Fruit fly (Drosophila melanogaster) whole organism, embryonic: ENCODE measurements around the gene term.
A peak's percentile ranks its signal among the peaks of the same experiment; 100 is the strongest.

Experiments used
- Abd-B ChIP-seq: fragments of 200-800 bp; sonication (Bioruptor generic); optimal IDR thresholded peaks from 2 replicates; lab custom pipeline; 2018; ENCODE audit warnings: missing biosample characterization, mild to moderate bottlenecking, missing genetic modification characterization, moderate library complexity
- BEAF-32 ChIP-seq: fragments of 200-800 bp; sonication (Bioruptor generic); optimal IDR thresholded peaks from 3 replicates; lab custom pipeline; 2017; ENCODE audit warnings: missing biosample characterization, missing genetic modification characterization, mild to moderate bottlenecking, moderate library complexity, missing genetic modification reagents
- CG10462 ChIP-seq: fragments of 200-800 bp; sonication (Bioruptor generic); optimal IDR thresholded peaks from 2 replicates; lab custom pipeline; 2016; ENCODE audit warnings: missing biosample characterization, missing genetic modification characterization
- CG12104 ChIP-seq: fragments of 200-800 bp; sonication (Bioruptor generic); optimal IDR thresholded peaks from 3 replicates; lab custom pipeline; 2016; ENCODE audit warnings: missing biosample characterization, missing genetic modification characterization
- CG1233 ChIP-seq: fragments of 200-800 bp; sonication (Bioruptor generic); optimal IDR thresholded peaks from 4 replicates; lab custom pipeline; 2018; ENCODE audit warnings: missing biosample characterization, mild to moderate bottlenecking, missing genetic modification characterization
- CG12391 ChIP-seq: fragments of 200-800 bp; sonication (Bioruptor generic); optimal IDR thresholded peaks from 3 replicates; lab custom pipeline; 2018; ENCODE audit warnings: missing biosample characterization, mild to moderate bottlenecking, missing genetic modification characterization, moderate library complexity
- CG14014 ChIP-seq: fragments of 200-800 bp; sonication (Bioruptor generic); IDR thresholded peaks from 2 replicates; pipeline ENCODE4 v1.3.6; 2022; ENCODE audit warnings: missing biosample characterization, missing genetic modification characterization
- CG14965 ChIP-seq: fragments of 200-800 bp; sonication (Bioruptor generic); optimal IDR thresholded peaks from 2 replicates; lab custom pipeline; 2016; ENCODE audit warnings: missing biosample characterization, missing genetic modification characterization, borderline replicate concordance
- CG17385 ChIP-seq: fragments of 200-800 bp; sonication (Bioruptor generic); optimal IDR thresholded peaks from 3 replicates; lab custom pipeline; 2018; ENCODE audit warnings: missing biosample characterization, mild to moderate bottlenecking, missing genetic modification characterization
- CG18262 ChIP-seq: fragments of 200-800 bp; optimal IDR thresholded peaks from 3 replicates; lab custom pipeline; 2019; ENCODE audit warnings: missing biosample characterization, mild to moderate bottlenecking, missing genetic modification characterization, moderate library complexity
- CG18599 ChIP-seq: fragments of 200-800 bp; sonication (Bioruptor generic); optimal IDR thresholded peaks from 3 replicates; lab custom pipeline; 2017; ENCODE audit warnings: missing biosample characterization, missing genetic modification characterization, mild to moderate bottlenecking, moderate library complexity, missing genetic modification reagents
- CG18619 ChIP-seq: fragments of 200-800 bp; sonication (Bioruptor generic); optimal IDR thresholded peaks from 3 replicates; lab custom pipeline; 2017; ENCODE audit warnings: missing biosample characterization, mild to moderate bottlenecking, missing genetic modification characterization
- CG30020 ChIP-seq: fragments of 200-800 bp; optimal IDR thresholded peaks from 2 replicates; lab custom pipeline; 2019; ENCODE audit warnings: missing biosample characterization, mild to moderate bottlenecking, missing genetic modification characterization, moderate library complexity
- CG30403 ChIP-seq: fragments of 200-800 bp; sonication (Bioruptor generic); optimal IDR thresholded peaks from 3 replicates; lab custom pipeline; 2016; ENCODE audit warnings: missing biosample characterization, missing genetic modification characterization
- CG8944 ChIP-seq: fragments of 200-800 bp; sonication (Bioruptor generic); optimal IDR thresholded peaks from 3 replicates; lab custom pipeline; 2016; ENCODE audit warnings: missing biosample characterization, missing genetic modification characterization
- CG9609 ChIP-seq: fragments of 200-800 bp; sonication (Bioruptor generic); optimal IDR thresholded peaks from 3 replicates; lab custom pipeline; 2016; ENCODE audit warnings: missing biosample characterization, missing genetic modification characterization
- CG9727 ChIP-seq: fragments of 200-800 bp; sonication (Bioruptor generic); optimal IDR thresholded peaks from 3 replicates; lab custom pipeline; 2017; ENCODE audit warnings: missing biosample characterization, mild to moderate bottlenecking, missing genetic modification characterization
- CTCF ChIP-seq: fragments of 200-800 bp; sonication (Bioruptor generic); optimal IDR thresholded peaks from 2 replicates; lab custom pipeline; 2017; ENCODE audit warnings: missing biosample characterization, mild to moderate bottlenecking, missing genetic modification characterization, moderate library complexity
- Dek ChIP-seq: fragments of 200-800 bp; sonication (Bioruptor generic); optimal IDR thresholded peaks from 3 replicates; lab custom pipeline; 2019; ENCODE audit warnings: missing biosample characterization, mild to moderate bottlenecking, missing genetic modification characterization, moderate library complexity
- Doc3 ChIP-seq: fragments of 200-800 bp; sonication (Bioruptor generic); IDR thresholded peaks from 3 replicates; pipeline ENCODE4 v1.3.6; 2022; ENCODE audit warnings: missing biosample characterization, missing genetic modification characterization; ENCODE audit not compliant: partially characterized antibody
- Eip74EF ChIP-seq, 2 experiments: fragments of 200-800 bp in 1 of 2; fragments of >200 bp in 1 of 2; sonication (Bioruptor generic) in 1 of 2; optimal IDR thresholded peaks; 2 replicates each; lab custom pipeline; 2017 to 2019; ENCODE audit warnings: missing biosample characterization in 2 of 2, missing genetic modification characterization in 2 of 2, mild to moderate bottlenecking in 1 of 2, moderate library complexity in 1 of 2
- Mrtf ChIP-seq: fragments of 200-800 bp; sonication (Bioruptor generic); IDR thresholded peaks from 3 replicates; pipeline ENCODE4 v1.3.6; 2022; ENCODE audit warnings: missing biosample characterization, missing genetic modification characterization
- NfI ChIP-seq: fragments of 200-800 bp; sonication (Bioruptor generic); optimal IDR thresholded peaks from 3 replicates; lab custom pipeline; 2018; ENCODE audit warnings: missing biosample characterization, mild to moderate bottlenecking, missing genetic modification characterization, moderate library complexity
- PHDP ChIP-seq: fragments of 200-800 bp; sonication (Bioruptor generic); optimal IDR thresholded peaks from 3 replicates; lab custom pipeline; 2018; ENCODE audit warnings: missing biosample characterization, mild to moderate bottlenecking, missing genetic modification characterization, moderate library complexity
- Pdp1 ChIP-seq, 2 experiments: fragments of 200-800 bp; sonication (Bioruptor generic); optimal IDR thresholded peaks; 3 replicates each; lab custom pipeline; 2016; ENCODE audit warnings: missing biosample characterization in 2 of 2, missing genetic modification characterization in 2 of 2, mild to moderate bottlenecking in 1 of 2, moderate library complexity in 1 of 2
- Six4 ChIP-seq: fragments of 200-800 bp; sonication (Bioruptor generic); optimal IDR thresholded peaks from 2 replicates; lab custom pipeline; 2016; ENCODE audit warnings: missing biosample characterization, missing genetic modification characterization
- ato ChIP-seq: fragments of 200-800 bp; sonication (Bioruptor generic); IDR thresholded peaks from 2 replicates; pipeline ENCODE4 v1.3.6; 2022; ENCODE audit warnings: missing biosample characterization, missing genetic modification characterization; ENCODE audit not compliant: partially characterized antibody
- br ChIP-seq: fragments of >200 bp; optimal IDR thresholded peaks from 2 replicates; lab custom pipeline; 2017
- btn ChIP-seq: fragments of 200-800 bp; sonication (Bioruptor generic); optimal IDR thresholded peaks from 2 replicates; lab custom pipeline; 2016; ENCODE audit warnings: missing biosample characterization, missing genetic modification characterization
- esg ChIP-seq: fragments of 200-800 bp; sonication (Bioruptor generic); conservative IDR thresholded peaks from 2 replicates; pipeline ENCODE4 v1.3.6; 2022; ENCODE audit warnings: missing biosample characterization, missing genetic modification characterization
- eve ChIP-seq, 2 experiments: fragments of >200 bp; optimal IDR thresholded peaks; 2 replicates each; lab custom pipeline; 2017; ENCODE audit warnings: missing biosample characterization in 2 of 2, missing genetic modification characterization in 2 of 2
- eyg ChIP-seq: fragments of 200-800 bp; sonication (Bioruptor generic); optimal IDR thresholded peaks from 3 replicates; lab custom pipeline; 2016; ENCODE audit warnings: missing biosample characterization, missing genetic modification characterization
- ftz-f1 ChIP-seq: fragments of 200-800 bp; sonication (Bioruptor generic); optimal IDR thresholded peaks from 2 replicates; lab custom pipeline; 2016; ENCODE audit warnings: missing biosample characterization, missing genetic modification characterization
- grau ChIP-seq: fragments of 200-800 bp; optimal IDR thresholded peaks from 3 replicates; lab custom pipeline; 2019; ENCODE audit warnings: missing biosample characterization, mild to moderate bottlenecking, missing genetic modification characterization, moderate library complexity
- gsb ChIP-seq: fragments of 200-800 bp; sonication (Bioruptor generic); IDR thresholded peaks from 2 replicates; pipeline ENCODE4 v1.3.6; 2022; ENCODE audit warnings: missing biosample characterization, missing genetic modification characterization
- jigr1 ChIP-seq: fragments of 200-800 bp; sonication (Bioruptor generic); IDR thresholded peaks from 3 replicates; pipeline ENCODE4 v1.3.6; 2022; ENCODE audit warnings: missing biosample characterization, missing genetic modification characterization
- jing ChIP-seq: fragments of 200-800 bp; sonication (Bioruptor generic); optimal IDR thresholded peaks from 2 replicates; lab custom pipeline; 2018; ENCODE audit warnings: missing biosample characterization, mild to moderate bottlenecking, missing genetic modification characterization
- kay ChIP-seq: fragments of 200-800 bp; sonication (Bioruptor generic); optimal IDR thresholded peaks from 2 replicates; lab custom pipeline; 2016; ENCODE audit warnings: missing biosample characterization, missing genetic modification characterization
- kni ChIP-seq: fragments of 200-800 bp; sonication (Bioruptor generic); optimal IDR thresholded peaks from 3 replicates; lab custom pipeline; 2017; ENCODE audit warnings: mild to moderate bottlenecking, missing biosample characterization, missing genetic modification reagents, missing genetic modification characterization
- lmd ChIP-seq: fragments of 200-800 bp; sonication (Bioruptor generic); IDR thresholded peaks from 2 replicates; pipeline ENCODE4 v1.3.6; 2022; ENCODE audit warnings: missing biosample characterization, missing genetic modification characterization
- oc ChIP-seq: fragments of 200-800 bp; sonication (Bioruptor generic); optimal IDR thresholded peaks from 2 replicates; lab custom pipeline; 2018; ENCODE audit warnings: missing biosample characterization, mild to moderate bottlenecking, missing genetic modification characterization, moderate library complexity
- pros ChIP-seq: fragments of 200-800 bp; sonication (Bioruptor generic); optimal IDR thresholded peaks from 3 replicates; lab custom pipeline; 2019; ENCODE audit warnings: missing biosample characterization, mild to moderate bottlenecking, missing genetic modification characterization, moderate library complexity
- run ChIP-seq: fragments of 200-800 bp; sonication (Bioruptor generic); optimal IDR thresholded peaks from 3 replicates; lab custom pipeline; 2018; ENCODE audit warnings: missing biosample characterization, mild to moderate bottlenecking, missing genetic modification characterization
- schlank ChIP-seq: fragments of 200-800 bp; sonication (Bioruptor generic); optimal IDR thresholded peaks from 2 replicates; lab custom pipeline; 2018; ENCODE audit warnings: missing biosample characterization, mild to moderate bottlenecking, missing genetic modification characterization
- slp2 ChIP-seq: fragments of 200-800 bp; sonication (Bioruptor generic); optimal IDR thresholded peaks from 2 replicates; lab custom pipeline; 2016; ENCODE audit warnings: missing biosample characterization, missing genetic modification characterization
- sr ChIP-seq: fragments of 200-800 bp; sonication (Bioruptor generic); IDR thresholded peaks from 3 replicates; pipeline ENCODE4 v1.3.6; 2022; ENCODE audit warnings: missing biosample characterization, missing genetic modification characterization
- ttk ChIP-seq: fragments of 200-800 bp; sonication (Bioruptor generic); IDR thresholded peaks from 2 replicates; pipeline ENCODE4 v2.1.2; 2022; ENCODE audit warnings: missing biosample characterization, missing genetic modification characterization
- tx ChIP-seq: fragments of 200-800 bp; sonication (Bioruptor generic); optimal IDR thresholded peaks from 2 replicates; lab custom pipeline; 2016; ENCODE audit warnings: missing biosample characterization, missing genetic modification characterization
- vnd ChIP-seq: fragments of 200-800 bp; sonication (Bioruptor generic); IDR thresholded peaks from 3 replicates; pipeline ENCODE4 v1.3.6; 2022; ENCODE audit warnings: missing biosample characterization, missing genetic modification characterization; ENCODE audit not compliant: partially characterized antibody
- wdn ChIP-seq: fragments of 200-800 bp; sonication (Bioruptor generic); IDR thresholded peaks from 2 replicates; pipeline ENCODE4 v1.3.6; 2022; ENCODE audit warnings: missing biosample characterization, missing genetic modification characterization
- zen ChIP-seq: fragments of 200-800 bp; sonication (Bioruptor generic); optimal IDR thresholded peaks from 3 replicates; lab custom pipeline; 2018; ENCODE audit warnings: missing biosample characterization, mild to moderate bottlenecking, missing genetic modification characterization, moderate library complexity

term gene

dm6 chr3L:18634792-18635471 is 41.4 kb upstream of the term start (continued):
- TF ChIP-seq jing (GFP tag; lab: Kevin White, UChicago) (no peak), CG1233 (GFP tag; lab: Kevin White, UChicago) (no peak), br (lab: Kevin White, UChicago) (no peak), sr (GFP tag; lab: Robert Waterston, UW) (no peak), CG9727 (no peak), ftz-f1 (GFP tag; lab: Kevin White, UChicago) (no peak), Mrtf (GFP tag; lab: Robert Waterston, UW) (no peak), tx (no peak), CG30403 (GFP tag; lab: Kevin White, UChicago) (no peak), kni (GFP tag; lab: Kevin White, UChicago) (no peak), wdn (GFP tag; lab: Robert Waterston, UW) (no peak), Doc3 (GFP tag; lab: Robert Waterston, UW) (no peak), kay (no peak), ttk (no peak), CG12391 (tag; lab: Kevin White, UChicago) (no peak), slp2 (GFP tag; lab: Kevin White, UChicago) (no peak), NfI (no peak), jigr1 (GFP tag; lab: Robert Waterston, UW) (no peak), grau (tag; lab: Kevin White, UChicago) (peak; percentile 32), btn (GFP tag; lab: Kevin White, UChicago) (no peak), Eip74EF (GFP tag; optimal IDR thresholded peaks at IDR 0.05; lab: Kevin White, UChicago) (peak in 1 of 2 experiments; percentile 10), CG9609 (GFP tag; lab: Kevin White, UChicago) (no peak), Six4 (GFP tag; lab: Kevin White, UChicago) (no peak), eve (GFP tag; optimal IDR thresholded peaks at IDR 0.05; lab: Kevin White, UChicago) (no peak), Abd-B (GFP tag; lab: Kevin White, UChicago) (no peak), BEAF-32 (no peak), CG30020 (tag; lab: Kevin White, UChicago) (no peak), esg (GFP tag; lab: Robert Waterston, UW) (no peak), pros (GFP tag; lab: Kevin White, UChicago) (no peak), CG18599 (peak; percentile 11), ato (no peak), Dek (tag; lab: Kevin White, UChicago) (no peak), CG18262 (tag; lab: Kevin White, UChicago) (no peak), CG12104 (GFP tag; lab: Kevin White, UChicago) (no peak), run (no peak), lmd (no peak), CG14965 (no peak), eyg (no peak), CG17385 (GFP tag; lab: Kevin White, UChicago) (no peak), Pdp1 (GFP tag; optimal IDR thresholded peaks at IDR 0.05; lab: Kevin White, UChicago) (no peak), PHDP (tag; lab: Kevin White, UChicago) (peak; percentile 24), gsb (no peak), vnd (GFP tag; lab: Robert Waterston, UW) (no peak), CG18619 (no peak), oc (tag; lab: Kevin White, UChicago) (no peak), CG8944 (GFP tag; lab: Kevin White, UChicago) (no peak), CTCF (no peak), CG14014 (no peak), CG10462 (GFP tag; lab: Kevin White, UChicago) (no peak), zen (tag; lab: Kevin White, UChicago) (no peak), schlank (tag; lab: Kevin White, UChicago) (no peak)
